Fruit fly (Drosophila melanogaster) whole organism, embryonic: ENCODE results near the gene Als2.

Experiments
- Aef1 ChIP-seq: fragments of 200-800 bp; sonication (Bioruptor generic); IDR thresholded peaks from 3 replicates; pipeline ENCODE4 v1.3.6; 2022; ENCODE audit warnings: missing biosample characterization, missing genetic modification characterization
- Antp ChIP-seq: fragments of 200-800 bp; sonication (Bioruptor generic); optimal IDR thresholded peaks from 3 replicates; lab custom pipeline; 2016; ENCODE audit warnings: missing biosample characterization, missing genetic modification characterization
- CG12299 ChIP-seq: fragments of 200-800 bp; sonication (Bioruptor generic); optimal IDR thresholded peaks from 2 replicates; lab custom pipeline; 2018; ENCODE audit warnings: missing biosample characterization, mild to moderate bottlenecking, missing genetic modification characterization
- CG13296 ChIP-seq: fragments of 200-800 bp; sonication (Bioruptor generic); optimal IDR thresholded peaks from 3 replicates; lab custom pipeline; 2018; ENCODE audit warnings: missing biosample characterization, mild to moderate bottlenecking, missing genetic modification characterization
- CG13424 ChIP-seq: fragments of 200-800 bp; sonication (Bioruptor generic); optimal IDR thresholded peaks from 2 replicates; lab custom pipeline; 2019; ENCODE audit warnings: missing biosample characterization, mild to moderate bottlenecking, missing genetic modification characterization, moderate library complexity
- CG15479 ChIP-seq: fragments of 200-800 bp; sonication (Bioruptor generic); optimal IDR thresholded peaks from 3 replicates; lab custom pipeline; 2019; ENCODE audit warnings: missing biosample characterization, mild to moderate bottlenecking, missing genetic modification characterization, moderate library complexity
- CG16779 ChIP-seq: fragments of 200-800 bp; sonication (Bioruptor generic); IDR thresholded peaks from 2 replicates; pipeline ENCODE4 v1.3.6; 2022; ENCODE audit warnings: missing biosample characterization, missing genetic modification characterization
- CG17359 ChIP-seq: fragments of 200-800 bp; sonication (Bioruptor generic); optimal IDR thresholded peaks from 3 replicates; lab custom pipeline; 2018; ENCODE audit warnings: missing biosample characterization, mild to moderate bottlenecking, missing genetic modification characterization, moderate library complexity
- CG18764 ChIP-seq: fragments of 200-800 bp; sonication (Bioruptor generic); optimal IDR thresholded peaks from 3 replicates; lab custom pipeline; 2016; ENCODE audit warnings: missing biosample characterization, missing genetic modification characterization
- CG30403 ChIP-seq: fragments of 200-800 bp; sonication (Bioruptor generic); optimal IDR thresholded peaks from 3 replicates; lab custom pipeline; 2016; ENCODE audit warnings: missing biosample characterization, missing genetic modification characterization
- CG31441 ChIP-seq: fragments of 200-800 bp; sonication (Bioruptor generic); IDR thresholded peaks from 2 replicates; pipeline ENCODE4 v1.3.6; 2022; ENCODE audit warnings: missing biosample characterization, missing genetic modification characterization
- CG42726 ChIP-seq: fragments of 200-800 bp; sonication (Bioruptor generic); IDR thresholded peaks from 2 replicates; pipeline ENCODE4 v1.3.6; 2022; ENCODE audit warnings: missing biosample characterization, missing genetic modification characterization; ENCODE audit not compliant: partially characterized antibody
- CG4730 ChIP-seq: fragments of 200-800 bp; sonication (Bioruptor generic); IDR thresholded peaks from 2 replicates; pipeline ENCODE4 v1.3.6; 2022; ENCODE audit warnings: missing biosample characterization, missing genetic modification characterization
- CG4820 ChIP-seq: fragments of 200-800 bp; sonication (Bioruptor generic); optimal IDR thresholded peaks from 3 replicates; lab custom pipeline; 2016; ENCODE audit warnings: missing biosample characterization, missing genetic modification characterization
- CG6813 ChIP-seq: fragments of 200-800 bp; sonication (Bioruptor generic); optimal IDR thresholded peaks from 2 replicates; lab custom pipeline; 2017; ENCODE audit warnings: missing biosample characterization, missing genetic modification characterization, mild to moderate bottlenecking, moderate library complexity, missing genetic modification reagents
- D ChIP-seq, 2 experiments: fragments of 200-800 bp in 1 of 2; fragments of >200 bp in 1 of 2; sonication (Bioruptor generic) in 1 of 2; optimal IDR thresholded peaks; 2 replicates in 1 of 2; 3 replicates in 1 of 2; lab custom pipeline; 2017; ENCODE audit warnings: mild to moderate bottlenecking in 1 of 2, missing biosample characterization in 1 of 2, missing genetic modification characterization in 1 of 2, missing genetic modification reagents in 1 of 2
- Dip3 ChIP-seq: fragments of 200-800 bp; sonication (Bioruptor generic); optimal IDR thresholded peaks from 3 replicates; lab custom pipeline; 2016; ENCODE audit warnings: missing biosample characterization, missing genetic modification characterization
- Jarid2 ChIP-seq: fragments of 200-800 bp; sonication (Bioruptor generic); optimal IDR thresholded peaks from 3 replicates; lab custom pipeline; 2017; ENCODE audit warnings: mild to moderate bottlenecking, missing biosample characterization, missing genetic modification reagents, missing genetic modification characterization
- MBD-R2 ChIP-seq: fragments of 200-800 bp; sonication (Bioruptor generic); IDR thresholded peaks from 2 replicates; pipeline ENCODE4 v1.3.6; 2022; ENCODE audit warnings: missing biosample characterization, missing genetic modification characterization
- Mad ChIP-seq: fragments of 200-800 bp; sonication (Bioruptor generic); optimal IDR thresholded peaks from 2 replicates; lab custom pipeline; 2016; ENCODE audit warnings: missing biosample characterization, missing genetic modification characterization
- Med ChIP-seq: fragments of 200-800 bp; sonication (Bioruptor generic); peaks from one replicate; lab custom pipeline; 2016; ENCODE audit warnings: missing biosample characterization, missing genetic modification characterization, mild to moderate bottlenecking, inconsistent platforms, moderate library complexity
- Nf-YC ChIP-seq: fragments of 200-800 bp; optimal IDR thresholded peaks from 3 replicates; lab custom pipeline; 2019; ENCODE audit warnings: missing biosample characterization, mild to moderate bottlenecking, missing genetic modification characterization, moderate library complexity
- Ptx1 ChIP-seq: fragments of 200-800 bp; sonication (Bioruptor generic); IDR thresholded peaks from 2 replicates; pipeline ENCODE4 v1.3.6; 2022; ENCODE audit warnings: missing biosample characterization, missing genetic modification characterization
- Vsx1 ChIP-seq: fragments of 200-800 bp; sonication (Bioruptor generic); optimal IDR thresholded peaks from 2 replicates; lab custom pipeline; 2017; ENCODE audit warnings: missing biosample characterization, mild to moderate bottlenecking, missing genetic modification characterization, missing genetic modification reagents
- ap ChIP-seq: fragments of 200-800 bp; sonication (Bioruptor generic); IDR thresholded peaks from 2 replicates; pipeline ENCODE4 v1.3.6; 2022; ENCODE audit warnings: missing biosample characterization, missing genetic modification characterization
- cg ChIP-seq: fragments of 200-800 bp; sonication (Bioruptor generic); optimal IDR thresholded peaks from 3 replicates; lab custom pipeline; 2019; ENCODE audit warnings: missing biosample characterization, mild to moderate bottlenecking, missing genetic modification characterization, moderate library complexity
- dimm ChIP-seq: fragments of 200-800 bp; sonication (Bioruptor generic); IDR thresholded peaks from 2 replicates; pipeline ENCODE4 v1.3.6; 2022; ENCODE audit warnings: missing biosample characterization, missing genetic modification characterization
- dmrt11E ChIP-seq: fragments of 200-800 bp; sonication (Bioruptor generic); optimal IDR thresholded peaks from 3 replicates; lab custom pipeline; 2018; ENCODE audit warnings: missing biosample characterization, mild to moderate bottlenecking, missing genetic modification characterization, moderate library complexity
- dpn ChIP-seq, 2 experiments: fragments of 200-800 bp; sonication (Bioruptor generic); optimal IDR thresholded peaks; 3 replicates each; lab custom pipeline; 2016; ENCODE audit warnings: missing biosample characterization in 2 of 2, missing genetic modification characterization in 2 of 2
- gem ChIP-seq: fragments of 200-800 bp; sonication (Bioruptor generic); optimal IDR thresholded peaks from 2 replicates; lab custom pipeline; 2019; ENCODE audit warnings: missing biosample characterization, mild to moderate bottlenecking, missing genetic modification characterization, moderate library complexity
- gt ChIP-seq: fragments of 200-800 bp; sonication (Bioruptor generic); IDR thresholded peaks from 2 replicates; pipeline ENCODE4 v1.3.6; 2022; ENCODE audit warnings: missing biosample characterization, missing genetic modification characterization
- jigr1 ChIP-seq: fragments of 200-800 bp; sonication (Bioruptor generic); IDR thresholded peaks from 3 replicates; pipeline ENCODE4 v1.3.6; 2022; ENCODE audit warnings: missing biosample characterization, missing genetic modification characterization
- lmd ChIP-seq: fragments of 200-800 bp; sonication (Bioruptor generic); IDR thresholded peaks from 2 replicates; pipeline ENCODE4 v1.3.6; 2022; ENCODE audit warnings: missing biosample characterization, missing genetic modification characterization
- luna ChIP-seq: fragments of 200-800 bp; sonication (Bioruptor generic); optimal IDR thresholded peaks from 2 replicates; lab custom pipeline; 2016; ENCODE audit warnings: missing biosample characterization, missing genetic modification characterization
- mam ChIP-seq: fragments of 200-800 bp; sonication (Bioruptor generic); optimal IDR thresholded peaks from 3 replicates; lab custom pipeline; 2016; ENCODE audit warnings: missing biosample characterization, missing genetic modification characterization
- mld ChIP-seq: fragments of 200-800 bp; sonication (Bioruptor generic); IDR thresholded peaks from 3 replicates; pipeline ENCODE4 v1.3.6; 2022; ENCODE audit warnings: missing biosample characterization, missing genetic modification characterization; ENCODE audit not compliant: partially characterized antibody
- nau ChIP-seq: fragments of 200-800 bp; sonication (Bioruptor generic); optimal IDR thresholded peaks from 3 replicates; lab custom pipeline; 2017; ENCODE audit warnings: missing biosample characterization, mild to moderate bottlenecking, missing genetic modification characterization, missing genetic modification reagents
- oc ChIP-seq: fragments of 200-800 bp; sonication (Bioruptor generic); optimal IDR thresholded peaks from 2 replicates; lab custom pipeline; 2018; ENCODE audit warnings: missing biosample characterization, mild to moderate bottlenecking, missing genetic modification characterization, moderate library complexity
- pb ChIP-seq: fragments of 200-800 bp; sonication (Bioruptor generic); optimal IDR thresholded peaks from 3 replicates; lab custom pipeline; 2016; ENCODE audit warnings: missing biosample characterization, missing genetic modification characterization
- pfk ChIP-seq: fragments of 200-800 bp; sonication (Bioruptor generic); optimal IDR thresholded peaks from 2 replicates; lab custom pipeline; 2018; ENCODE audit warnings: missing biosample characterization, mild to moderate bottlenecking, missing genetic modification characterization, moderate library complexity
- pita ChIP-seq: fragments of 200-800 bp; sonication (Bioruptor generic); optimal IDR thresholded peaks from 2 replicates; lab custom pipeline; 2017; ENCODE audit warnings: missing biosample characterization, mild to moderate bottlenecking, missing genetic modification characterization
- run ChIP-seq: fragments of 200-800 bp; sonication (Bioruptor generic); optimal IDR thresholded peaks from 3 replicates; lab custom pipeline; 2018; ENCODE audit warnings: missing biosample characterization, mild to moderate bottlenecking, missing genetic modification characterization
- salm ChIP-seq: fragments of 200-800 bp; sonication (Bioruptor generic); optimal IDR thresholded peaks from 2 replicates; lab custom pipeline; 2018; ENCODE audit warnings: missing biosample characterization, mild to moderate bottlenecking, missing genetic modification characterization
- slp2 ChIP-seq: fragments of 200-800 bp; sonication (Bioruptor generic); optimal IDR thresholded peaks from 2 replicates; lab custom pipeline; 2016; ENCODE audit warnings: missing biosample characterization, missing genetic modification characterization
- sqz ChIP-seq: fragments of 200-800 bp; sonication (Bioruptor generic); optimal IDR thresholded peaks from 3 replicates; lab custom pipeline; 2018; ENCODE audit warnings: missing biosample characterization, mild to moderate bottlenecking, missing genetic modification characterization
- sr ChIP-seq: fragments of 200-800 bp; sonication (Bioruptor generic); IDR thresholded peaks from 3 replicates; pipeline ENCODE4 v1.3.6; 2022; ENCODE audit warnings: missing biosample characterization, missing genetic modification characterization
- tll ChIP-seq, 2 experiments: fragments of 200-800 bp in 1 of 2; fragments of >200 bp in 1 of 2; sonication (Bioruptor generic) in 1 of 2; optimal IDR thresholded peaks; 2 replicates each; lab custom pipeline; 2017 to 2019; ENCODE audit warnings: missing biosample characterization in 2 of 2, missing genetic modification characterization in 2 of 2, mild to moderate bottlenecking in 1 of 2, moderate library complexity in 1 of 2
- toy ChIP-seq: fragments of 200-800 bp; sonication (Bioruptor generic); IDR thresholded peaks from 2 replicates; pipeline ENCODE4 v1.3.6; 2022; ENCODE audit warnings: missing biosample characterization, missing genetic modification characterization
- unc-4 ChIP-seq: fragments of 200-800 bp; sonication (Bioruptor generic); IDR thresholded peaks from 2 replicates; pipeline ENCODE4 v1.3.6; 2022; ENCODE audit warnings: missing biosample characterization, missing genetic modification characterization; ENCODE audit not compliant: partially characterized antibody
- usp ChIP-seq: fragments of >200 bp; optimal IDR thresholded peaks from 2 replicates; lab custom pipeline; 2017; ENCODE audit warnings: missing biosample characterization, missing genetic modification characterization
- z ChIP-seq: fragments of 200-800 bp; sonication (Bioruptor generic); IDR thresholded peaks from 3 replicates; pipeline ENCODE4 v1.3.6; 2022; ENCODE audit warnings: missing biosample characterization, missing genetic modification characterization

Gene Als2

dm6 chr3L:21679687-21680086 is at the start of gene Als2, which contains the start of gene CG11248 (continued):
- TF ChIP-seq oc (tag; lab: Kevin White, UChicago), result no peak
- peak; percentile 69 for TF ChIP-seq Aef1 (GFP tag; lab: Robert Waterston, UW)
- TF ChIP-seq unc-4 (GFP tag; lab: Robert Waterston, UW), result no peak
- no peak for TF ChIP-seq pita
- peak; percentile 77 for TF ChIP-seq mam (GFP tag; lab: Kevin White, UChicago)
- TF ChIP-seq salm, result no peak
- TF ChIP-seq pfk, result no peak
- peak; percentile 64 for TF ChIP-seq slp2 (GFP tag; lab: Kevin White, UChicago)
- TF ChIP-seq D (optimal IDR thresholded peaks at IDR 0.05; lab: Kevin White, UChicago), result no peak
- peak; percentile 60 for TF ChIP-seq D (GFP tag; optimal IDR thresholded peaks at IDR 0.05; lab: Kevin White, UChicago)
- TF ChIP-seq Mad (GFP tag; lab: Kevin White, UChicago), result peak; percentile 67
- no peak for TF ChIP-seq CG13296 (GFP tag; lab: Kevin White, UChicago)
- no peak for TF ChIP-seq nau (GFP tag; lab: Kevin White, UChicago)
- TF ChIP-seq Jarid2, result no peak
- TF ChIP-seq CG15479 (GFP tag; lab: Kevin White, UChicago), result no peak
- peak; percentile 50 for TF ChIP-seq CG18764 (GFP tag; lab: Kevin White, UChicago)
- peak; percentile 85 for TF ChIP-seq CG30403
- peak; percentile 78 for TF ChIP-seq CG31441
- TF ChIP-seq Vsx1, result no peak
- TF ChIP-seq gem (tag; lab: Kevin White, UChicago), result peak; percentile 90
- peak; percentile 47 for TF ChIP-seq luna
- peak; percentile 68 for TF ChIP-seq CG4820
- no peak for TF ChIP-seq dimm
- no peak for TF ChIP-seq pb (GFP tag; lab: Kevin White, UChicago)
- TF ChIP-seq Antp (GFP tag; lab: Kevin White, UChicago), result peak; percentile 57
- TF ChIP-seq sr (GFP tag; lab: Robert Waterston, UW), result no peak
- peak; percentile 74 for TF ChIP-seq lmd
- TF ChIP-seq CG17359, result peak; percentile 59
- TF ChIP-seq Ptx1 (GFP tag; lab: Robert Waterston, UW), result peak; percentile 80
- TF ChIP-seq run, result no peak
- TF ChIP-seq mld (GFP tag; lab: Robert Waterston, UW), result no peak
- no peak; the same call in 1 of the 2 replicates for TF ChIP-seq ap (GFP tag; lab: Robert Waterston, UW)
- TF ChIP-seq CG6813, result no peak
- TF ChIP-seq CG42726, result no peak
- TF ChIP-seq gt (GFP tag; lab: Robert Waterston, UW), result no peak
- TF ChIP-seq CG16779 (GFP tag; lab: Robert Waterston, UW), result no peak
- no peak for TF ChIP-seq Med (GFP tag; lab: Kevin White, UChicago)
- TF ChIP-seq jigr1, result no peak
- TF ChIP-seq usp, result no peak
- peak; percentile 74 for TF ChIP-seq MBD-R2 (GFP tag; lab: Robert Waterston, UW)
- peak; percentile 84 for TF ChIP-seq dmrt11E (tag; lab: Kevin White, UChicago)
- peak in 1 of 2 experiments; percentile 29 for TF ChIP-seq tll (GFP tag; optimal IDR thresholded peaks at IDR 0.05; lab: Kevin White, UChicago)
- TF ChIP-seq CG12299 (tag; lab: Kevin White, UChicago), result peak; percentile 36
- TF ChIP-seq Nf-YC (tag; lab: Kevin White, UChicago), result no peak
- TF ChIP-seq z (GFP tag; lab: Robert Waterston, UW), result no peak
- TF ChIP-seq cg, result no peak
- TF ChIP-seq dpn (GFP tag; optimal IDR thresholded peaks at IDR 0.05; lab: Kevin White, UChicago), result peak; percentile 69 to 77
- peak; percentile 76 for TF ChIP-seq Dip3 (GFP tag; lab: Kevin White, UChicago)
- TF ChIP-seq sqz (GFP tag; lab: Kevin White, UChicago), result no peak
- peak; percentile 84 for TF ChIP-seq CG13424 (tag; lab: Kevin White, UChicago)
- no peak for TF ChIP-seq toy
- 0 out of 2 replicates have a peak, but pooled peaks have one; percentile 41 for TF ChIP-seq CG4730 (GFP tag; lab: Robert Waterston, UW)
